Worm (Caenorhabditis elegans): ENCODE results near the gene fip-7.

- TF ChIP-seq mab-9 (GFP tag; IDR thresholded peaks at IDR 0.05): no peak
- no peak for TF ChIP-seq efl-3 (GFP tag; optimal IDR thresholded peaks at IDR 0.05)
- TF ChIP-seq unc-86 (tag; optimal IDR thresholded peaks at IDR 0.05): no peak
These were observed 3.5 kb upstream of the fip-7 start for ce11 chrIV:16622522-16622921.
